Worm (Caenorhabditis elegans): ENCODE measurements around the gene pqn-73.

pqn-73 gene

ce11 chrII:8570977-8571376 is 30.5 kb downstream of the pqn-73 start, which contains the start of gene bcs-1:
TSS of gene bcs-1 (plus strand) at chrII:8571085.
- no peak for TF ChIP-seq eor-1 (tag; optimal IDR thresholded peaks at IDR 0.05)
- no peak for TF ChIP-seq ztf-4 (tag; optimal IDR thresholded peaks at IDR 0.05)
- TF ChIP-seq pqm-1 (tag; optimal IDR thresholded peaks at IDR 0.05): no peak
- no peak for TF ChIP-seq nhr-25 (tag; optimal IDR thresholded peaks at IDR 0.05)
- no peak for TF ChIP-seq ceh-9 (tag; optimal IDR thresholded peaks at IDR 0.05)
- no peak for TF ChIP-seq unc-39 (tag; optimal IDR thresholded peaks at IDR 0.05)
- TF ChIP-seq fos-1 (tag; optimal IDR thresholded peaks at IDR 0.05): no peak
- no peak for TF ChIP-seq ceh-28 (tag; optimal IDR thresholded peaks at IDR 0.05)
- no peak for TF ChIP-seq zag-1 (tag; optimal IDR thresholded peaks at IDR 0.05)
- TF ChIP-seq egl-5 (tag; optimal IDR thresholded peaks at IDR 0.05): no peak
- TF ChIP-seq fkh-2 (tag; optimal IDR thresholded peaks at IDR 0.05): no peak
- no peak for TF ChIP-seq ceh-16 (tag; optimal IDR thresholded peaks at IDR 0.05)
- no peak for TF ChIP-seq lin-15B (tag; optimal IDR thresholded peaks at IDR 0.05)
- TF ChIP-seq elt-1 (tag; optimal IDR thresholded peaks at IDR 0.05): no peak
- TF ChIP-seq elt-3 (tag; optimal IDR thresholded peaks at IDR 0.05): no peak

DNA sequence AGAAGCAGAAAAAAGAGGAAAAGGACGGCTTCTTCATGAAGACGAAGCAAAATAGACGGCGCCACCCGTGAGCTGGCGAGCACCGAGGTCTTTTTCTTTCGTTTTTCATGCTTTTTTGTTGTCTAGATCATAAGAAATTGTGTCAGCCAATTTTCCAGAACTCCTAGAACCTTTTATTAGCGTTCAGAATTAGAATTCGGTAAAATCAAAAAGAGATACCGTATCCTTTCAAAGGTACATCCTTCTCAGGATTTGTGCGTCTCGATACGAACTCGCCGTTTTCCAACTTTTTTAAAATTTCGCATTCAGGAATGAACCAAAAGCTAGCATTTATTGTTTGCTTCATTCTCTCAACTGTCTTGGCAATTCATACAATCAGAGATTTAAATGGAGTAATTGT is 32.5 kb downstream of the pqn-73 start, which contains the start of gene F54C9.7:
TSS of gene F54C9.7 (plus strand) at position 301 of the 400 bp plus-strand sequence.
- TF ChIP-seq nhr-28 (tag; optimal IDR thresholded peaks at IDR 0.05) (no peak), nhr-67 (tag; optimal IDR thresholded peaks at IDR 0.05) (no peak), tbx-2 (tag; optimal IDR thresholded peaks at IDR 0.05) (no peak), mdl-1 (tag; optimal IDR thresholded peaks at IDR 0.05) (no peak), fkh-10 (GFP tag; optimal IDR thresholded peaks at IDR 0.05) (no peak), ceh-28 (tag; optimal IDR thresholded peaks at IDR 0.05) (no peak), skn-1 (tag; optimal IDR thresholded peaks at IDR 0.05) (no peak)

DNA sequence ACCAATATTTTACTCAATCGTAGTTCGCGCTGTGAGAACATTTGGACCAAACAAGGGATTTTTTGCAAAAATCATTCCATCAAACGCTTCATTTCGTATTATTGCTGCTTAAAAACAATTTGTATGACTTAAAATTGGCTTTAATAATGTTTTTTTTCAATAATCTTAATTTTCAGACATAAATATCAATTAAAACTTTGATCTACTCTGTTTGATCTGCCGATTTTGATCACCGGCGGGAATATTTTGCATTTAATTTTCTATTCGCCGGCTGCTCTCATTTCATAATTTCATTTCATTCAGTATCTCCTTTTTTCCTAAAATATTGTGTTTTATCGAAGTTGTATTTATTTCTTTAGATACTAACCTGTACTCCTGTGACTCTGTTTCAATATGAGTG is 34.7 kb downstream of the pqn-73 start, which contains the start of gene puf-5:
TSS of gene puf-5 (plus strand) at position 358 of the 400 bp plus-strand sequence.
- TF ChIP-seq tbx-2 (tag; optimal IDR thresholded peaks at IDR 0.05) (no peak), sea-2 (GFP tag; optimal IDR thresholded peaks at IDR 0.05) (no peak), pha-4 (tag; optimal IDR thresholded peaks at IDR 0.05) (no peak), unc-39 (tag; optimal IDR thresholded peaks at IDR 0.05) (no peak), nhr-25 (tag; optimal IDR thresholded peaks at IDR 0.05) (no peak), jun-1 (tag; optimal IDR thresholded peaks at IDR 0.05) (no peak), ama-1 (optimal IDR thresholded peaks at IDR 0.05) (no peak), ceh-9 (tag; optimal IDR thresholded peaks at IDR 0.05) (no peak), elt-3 (tag; optimal IDR thresholded peaks at IDR 0.05) (no peak), ceh-82 (tag; optimal IDR thresholded peaks at IDR 0.05) (no peak), R02D3.7 (tag; optimal IDR thresholded peaks at IDR 0.05) (no peak), nhr-28 (tag; optimal IDR thresholded peaks at IDR 0.05) (no peak), nhr-76 (tag; optimal IDR thresholded peaks at IDR 0.05) (no peak), skn-1 (tag; optimal IDR thresholded peaks at IDR 0.05) (no peak), nhr-67 (tag; optimal IDR thresholded peaks at IDR 0.05) (no peak), snpc-4 (tag; optimal IDR thresholded peaks at IDR 0.05) (no peak)

- no peak for TF ChIP-seq sea-2 (GFP tag; optimal IDR thresholded peaks at IDR 0.05)
- TF ChIP-seq aly-2 (tag; optimal IDR thresholded peaks at IDR 0.05): no peak
- no peak for TF ChIP-seq unc-62 (GFP tag; optimal IDR thresholded peaks at IDR 0.05)
- TF ChIP-seq unc-39 (tag; optimal IDR thresholded peaks at IDR 0.05): no peak
- no peak for TF ChIP-seq mdl-1 (tag; optimal IDR thresholded peaks at IDR 0.05)
- no peak for TF ChIP-seq daf-12 (tag; optimal IDR thresholded peaks at IDR 0.05)
- no peak for TF ChIP-seq elt-1 (tag; optimal IDR thresholded peaks at IDR 0.05)
- no peak for TF ChIP-seq R02D3.7 (tag; optimal IDR thresholded peaks at IDR 0.05)
- peak; percentile 42 for TF ChIP-seq lin-15B (tag; optimal IDR thresholded peaks at IDR 0.05)
- no peak for TF ChIP-seq ceh-9 (tag; optimal IDR thresholded peaks at IDR 0.05)
- peak; percentile 71 for TF ChIP-seq pha-4 (tag; optimal IDR thresholded peaks at IDR 0.05)
- TF ChIP-seq hmg-11 (tag; optimal IDR thresholded peaks at IDR 0.05): no peak
- peak; percentile 21 for TF ChIP-seq nfya-1 (tag; optimal IDR thresholded peaks at IDR 0.05; ENCODE audit: insufficient read depth)
- no peak for TF ChIP-seq fos-1 (tag; optimal IDR thresholded peaks at IDR 0.05)
- no peak for TF ChIP-seq ceh-16 (tag; optimal IDR thresholded peaks at IDR 0.05)
- TF ChIP-seq eor-1 (tag; optimal IDR thresholded peaks at IDR 0.05): no peak
- TF ChIP-seq ZK546.5 (tag; optimal IDR thresholded peaks at IDR 0.05): no peak
- TF ChIP-seq jun-1 (tag; optimal IDR thresholded peaks at IDR 0.05): no peak
- peak; percentile 35 for TF ChIP-seq nhr-67 (tag; optimal IDR thresholded peaks at IDR 0.05)
- no peak for TF ChIP-seq elt-3 (tag; optimal IDR thresholded peaks at IDR 0.05)
- no peak for TF ChIP-seq nhr-237 (tag; optimal IDR thresholded peaks at IDR 0.05)
- no peak for TF ChIP-seq egl-27 (tag; optimal IDR thresholded peaks at IDR 0.05)
Observed at ce11 chrII:8577509-8578099, 37.1 kb downstream of the pqn-73 start, which contains the start of gene F54C9.9. TSS of gene F54C9.9 (plus strand) at chrII:8578049.
